Worm (Caenorhabditis elegans) whole organism, L4 larva: ENCODE data around the gene srw-139.

ENCODE experiments used
- ceh-82 ChIP-seq: sonication (generic microtip); optimal IDR thresholded peaks from 2 replicates; lab custom pipeline; 2017; ENCODE audit warnings: missing biosample characterization, missing genetic modification characterization
- dpl-1 ChIP-seq: fragments of 150-350 bp; optimal IDR thresholded peaks from 2 replicates; lab custom pipeline; 2014; ENCODE audit warnings: missing biosample characterization, missing genetic modification reagents, missing genetic modification characterization
- hif-1 ChIP-seq, 2 experiments: sonication (generic microtip); optimal IDR thresholded peaks; 2 replicates each; lab custom pipeline; 2016 to 2017; ENCODE audit warnings: missing compliant biosample characterization in 2 of 2, missing genetic modification characterization in 2 of 2, missing genetic modification reagents in 2 of 2, missing genotype in 2 of 2, mild to moderate bottlenecking in 1 of 2
- hlh-30 ChIP-seq: sonication (generic microtip); optimal IDR thresholded peaks from 2 replicates; lab custom pipeline; 2017; ENCODE audit warnings: antibody characterized with exemption, mild to moderate bottlenecking, missing genetic modification characterization, missing compliant biosample characterization; ENCODE audit not compliant: insufficient read depth
- lsy-2 ChIP-seq, 2 experiments: fragments of 150-350 bp in 1 of 2; sonication (generic microtip) in 1 of 2; optimal IDR thresholded peaks; 2 replicates each; lab custom pipeline; 2014 to 2017; ENCODE audit warnings: missing biosample characterization in 2 of 2, missing genetic modification characterization in 2 of 2
- mxl-3 ChIP-seq: fragments of 200-800 bp; sonication (Bioruptor generic); optimal IDR thresholded peaks from 2 replicates; lab custom pipeline; 2018; ENCODE audit warnings: mild to moderate bottlenecking, missing genetic modification characterization, missing compliant biosample characterization
- nhr-11 ChIP-seq: fragments of 150-350 bp; optimal IDR thresholded peaks from 2 replicates; lab custom pipeline; 2014; ENCODE audit warnings: missing biosample characterization, missing genetic modification characterization
- pha-4 ChIP-seq, 2 experiments: fragments of 150-350 bp in 1 of 2; fragments of 200-800 bp in 1 of 2; sonication (Bioruptor generic) in 1 of 2; IDR thresholded peaks in 1 of 2; optimal IDR thresholded peaks in 1 of 2; 2 replicates each; pipeline versions ENCODE4 v1.3.6 to Lab custom; 2014 to 2022; ENCODE audit warnings: missing genetic modification characterization in 2 of 2, missing genetic modification reagents in 2 of 2, missing biosample characterization in 1 of 2, missing compliant biosample characterization in 1 of 2
- skn-1 ChIP-seq: fragments of 150-350 bp; optimal IDR thresholded peaks from 2 replicates; lab custom pipeline; 2014; ENCODE audit warnings: missing biosample characterization, missing genetic modification characterization
- zag-1 ChIP-seq: fragments of 150-350 bp; optimal IDR thresholded peaks from 2 replicates; lab custom pipeline; 2014; ENCODE audit warnings: missing biosample characterization, missing genetic modification characterization
- ztf-11 ChIP-seq: fragments of 150-350 bp; optimal IDR thresholded peaks from 2 replicates; lab custom pipeline; 2014; ENCODE audit warnings: missing biosample characterization, missing genetic modification characterization

ce11 chrV:2938497-2938896 lies 46.7 kb downstream of the srw-139 start, which contains the start of gene srw-141:
- TF ChIP-seq ztf-11 (tag; lab: Kevin White, UChicago) = no peak
- no peak for TF ChIP-seq dpl-1 (GFP tag; lab: Kevin White, UChicago)
- TF ChIP-seq pha-4 (GFP tag; IDR thresholded peaks at IDR 0.05; lab: Robert Waterston, UW) = no peak
- TF ChIP-seq pha-4 (tag; optimal IDR thresholded peaks at IDR 0.05; lab: Kevin White, UChicago) = no peak
- TF ChIP-seq mxl-3 (GFP tag; lab: Kevin White, UChicago) = no peak
- no peak for TF ChIP-seq nhr-11 (tag; lab: Kevin White, UChicago)
- no peak for TF ChIP-seq ceh-82 (tag; lab: Kevin White, UChicago)
- no peak for TF ChIP-seq hlh-30 (tag; lab: Kevin White, UChicago)
- TF ChIP-seq zag-1 (tag; lab: Kevin White, UChicago) = no peak
- no peak for TF ChIP-seq hif-1 (tag; optimal IDR thresholded peaks at IDR 0.05; lab: Kevin White, UChicago)
- no peak for TF ChIP-seq lsy-2 (tag; optimal IDR thresholded peaks at IDR 0.05; lab: Kevin White, UChicago)
- no peak for TF ChIP-seq skn-1 (tag; lab: Kevin White, UChicago)
